Worm (Caenorhabditis elegans) whole organism, L4 larva: Measurements from ENCODE around the gene inx-18.

Experiments
- F37D6.2 ChIP-seq: sonication (generic microtip); optimal IDR thresholded peaks from 2 replicates; lab custom pipeline; 2016; ENCODE audit warnings: mild to moderate bottlenecking, missing genetic modification characterization, missing compliant biosample characterization
- F44E2.7 ChIP-seq: fragments of 200-800 bp; sonication (Bioruptor generic); IDR thresholded peaks from 2 replicates; pipeline ENCODE4 v2.1.2; 2022; ENCODE audit warnings: missing genetic modification characterization, missing compliant biosample characterization
- F49E8.2 ChIP-seq: sonication (generic microtip); optimal IDR thresholded peaks from 2 replicates; lab custom pipeline; 2016; ENCODE audit warnings: missing compliant biosample characterization, mild to moderate bottlenecking, missing genetic modification characterization, borderline replicate concordance
- R02D3.7 ChIP-seq: fragments of 150-350 bp; sonication (generic microtip); optimal IDR thresholded peaks from 3 replicates; lab custom pipeline; 2014; ENCODE audit warnings: missing biosample characterization, missing genetic modification characterization
- T20F7.1 ChIP-seq: fragments of 200-800 bp; sonication (Bioruptor generic); optimal IDR thresholded peaks from 2 replicates; lab custom pipeline; 2018; ENCODE audit warnings: mild to moderate bottlenecking, missing genetic modification characterization, missing compliant biosample characterization
- Y105C5A.15 ChIP-seq: fragments of 200-800 bp; sonication (Bioruptor generic); IDR thresholded peaks from 2 replicates; pipeline ENCODE4 v1.3.6; 2022; ENCODE audit warnings: missing genetic modification characterization, missing compliant biosample characterization
- Y48G9A.11 ChIP-seq: fragments of 200-800 bp; sonication (Bioruptor generic); IDR thresholded peaks from 2 replicates; pipeline ENCODE4 v1.3.6; 2022; ENCODE audit warnings: missing genetic modification reagents, missing genetic modification characterization, missing compliant biosample characterization
- ZK337.2 ChIP-seq: fragments of 200-800 bp; sonication (Bioruptor generic); IDR thresholded peaks from 2 replicates; pipeline ENCODE4 v1.3.6; 2022; ENCODE audit warnings: missing genetic modification reagents, missing genetic modification characterization, missing compliant biosample characterization
- aly-2 ChIP-seq: sonication (generic microtip); optimal IDR thresholded peaks from 2 replicates; lab custom pipeline; 2018; ENCODE audit warnings: missing biosample characterization, missing genetic modification characterization
- arid-1 ChIP-seq: fragments of 200-800 bp; sonication (Bioruptor generic); conservative IDR thresholded peaks from 2 replicates; pipeline ENCODE4 v1.3.6; 2022; ENCODE audit warnings: missing genetic modification reagents, missing genetic modification characterization, missing compliant biosample characterization
- attf-4 ChIP-seq: sonication (generic microtip); optimal IDR thresholded peaks from 3 replicates; lab custom pipeline; 2017; ENCODE audit warnings: missing biosample characterization, missing genetic modification characterization
- ceh-28 ChIP-seq: fragments of 150-350 bp; optimal IDR thresholded peaks from 2 replicates; lab custom pipeline; 2014; ENCODE audit warnings: missing biosample characterization, missing genetic modification reagents, missing genetic modification characterization
- ceh-44 ChIP-seq: fragments of 200-800 bp; sonication (Bioruptor generic); IDR thresholded peaks from 2 replicates; pipeline ENCODE4 v1.3.6; 2022; ENCODE audit warnings: missing genetic modification reagents, missing genetic modification characterization, missing compliant biosample characterization
- ces-1 ChIP-seq: fragments of 150-350 bp; sonication (generic microtip); optimal IDR thresholded peaks from 4 replicates; lab custom pipeline; 2014; ENCODE audit warnings: missing biosample characterization, missing genetic modification reagents, missing genetic modification characterization
- ctbp-1 ChIP-seq: fragments of 200-800 bp; sonication (Bioruptor generic); IDR thresholded peaks from 2 replicates; pipeline ENCODE4 v1.3.6; 2022; ENCODE audit warnings: missing genetic modification reagents, missing genetic modification characterization, missing compliant biosample characterization
- daf-8 ChIP-seq: fragments of 200-800 bp; sonication (Bioruptor generic); IDR thresholded peaks from 2 replicates; pipeline ENCODE4 v1.3.6; 2022; ENCODE audit warnings: missing genetic modification characterization, missing compliant biosample characterization
- dmd-9 ChIP-seq: fragments of 200-800 bp; sonication (Bioruptor generic); IDR thresholded peaks from 2 replicates; pipeline ENCODE4 v1.3.6; 2022; ENCODE audit warnings: missing genetic modification reagents, missing genetic modification characterization, missing compliant biosample characterization
- duxl-1 ChIP-seq: sonication (generic microtip); optimal IDR thresholded peaks from 2 replicates; lab custom pipeline; 2016; ENCODE audit warnings: mild to moderate bottlenecking, missing genetic modification characterization, moderate library complexity, missing compliant biosample characterization; ENCODE audit not compliant: poor library complexity
- egl-27 ChIP-seq: sonication (generic microtip); optimal IDR thresholded peaks from 3 replicates; lab custom pipeline; 2017; ENCODE audit warnings: missing biosample characterization, missing genetic modification reagents, missing genetic modification characterization
- fkh-10 ChIP-seq: fragments of 150-350 bp; optimal IDR thresholded peaks from 2 replicates; lab custom pipeline; 2014; ENCODE audit warnings: missing biosample characterization, missing genetic modification reagents, missing genetic modification characterization
- fos-1 ChIP-seq: fragments of 150-350 bp; optimal IDR thresholded peaks from 2 replicates; lab custom pipeline; 2014; ENCODE audit warnings: missing biosample characterization, missing genetic modification characterization
- hlh-30 ChIP-seq: sonication (generic microtip); optimal IDR thresholded peaks from 2 replicates; lab custom pipeline; 2017; ENCODE audit warnings: antibody characterized with exemption, mild to moderate bottlenecking, missing genetic modification characterization, missing compliant biosample characterization; ENCODE audit not compliant: insufficient read depth
- lin-1 ChIP-seq: fragments of 200-800 bp; sonication (Bioruptor generic); IDR thresholded peaks from 2 replicates; pipeline ENCODE4 v1.3.6; 2022; ENCODE audit warnings: missing genetic modification reagents, missing genetic modification characterization, missing compliant biosample characterization
- lsy-2 ChIP-seq, 2 experiments: fragments of 150-350 bp in 1 of 2; sonication (generic microtip) in 1 of 2; optimal IDR thresholded peaks; 2 replicates each; lab custom pipeline; 2014 to 2017; ENCODE audit warnings: missing biosample characterization in 2 of 2, missing genetic modification characterization in 2 of 2
- madf-9 ChIP-seq: fragments of 200-800 bp; sonication (Bioruptor generic); conservative IDR thresholded peaks from 2 replicates; pipeline ENCODE4 v1.3.6; 2022; ENCODE audit warnings: missing genetic modification reagents, missing genetic modification characterization, missing compliant biosample characterization
- mdt-29 ChIP-seq: fragments of 200-800 bp; sonication (Bioruptor generic); IDR thresholded peaks from 2 replicates; pipeline ENCODE4 v1.3.6; 2022; ENCODE audit warnings: missing genetic modification reagents, missing genetic modification characterization, missing compliant biosample characterization
- mep-1 ChIP-seq: fragments of 150-350 bp; sonication (generic microtip); optimal IDR thresholded peaks from 3 replicates; lab custom pipeline; 2014; ENCODE audit warnings: missing biosample characterization, missing genetic modification characterization
- mxl-2 ChIP-seq: fragments of 200-800 bp; sonication (Bioruptor generic); conservative IDR thresholded peaks from 2 replicates; pipeline ENCODE4 v1.3.6; 2022; ENCODE audit warnings: missing genetic modification reagents, missing genetic modification characterization, missing compliant biosample characterization
- mxl-3 ChIP-seq: fragments of 200-800 bp; sonication (Bioruptor generic); optimal IDR thresholded peaks from 2 replicates; lab custom pipeline; 2018; ENCODE audit warnings: mild to moderate bottlenecking, missing genetic modification characterization, missing compliant biosample characterization
- nhr-102 ChIP-seq: sonication (generic microtip); optimal IDR thresholded peaks from 2 replicates; lab custom pipeline; 2016; ENCODE audit warnings: mild to moderate bottlenecking, missing genetic modification characterization, moderate library complexity, missing compliant biosample characterization
- nhr-111 ChIP-seq: fragments of 200-800 bp; sonication (Bioruptor generic); optimal IDR thresholded peaks from 2 replicates; lab custom pipeline; 2018; ENCODE audit warnings: mild to moderate bottlenecking, missing genetic modification characterization, missing compliant biosample characterization
- nhr-237 ChIP-seq: sonication (generic microtip); optimal IDR thresholded peaks from 2 replicates; lab custom pipeline; 2017; ENCODE audit warnings: missing biosample characterization, missing genetic modification characterization
- nhr-25 ChIP-seq: sonication (generic microtip); optimal IDR thresholded peaks from 2 replicates; lab custom pipeline; 2017; ENCODE audit warnings: missing genetic modification characterization, mild to moderate bottlenecking, missing compliant biosample characterization, antibody characterized with exemption, moderate library complexity, borderline replicate concordance; ENCODE audit not compliant: insufficient read depth
- nhr-28 ChIP-seq: fragments of 150-350 bp; optimal IDR thresholded peaks from 2 replicates; lab custom pipeline; 2014; ENCODE audit warnings: missing biosample characterization, missing genetic modification characterization
- nhr-41 ChIP-seq: fragments of 200-800 bp; sonication (Bioruptor generic); IDR thresholded peaks from 2 replicates; pipeline ENCODE4 v1.3.6; 2022; ENCODE audit warnings: missing genetic modification reagents, missing genetic modification characterization, missing compliant biosample characterization
- nhr-42 ChIP-seq: fragments of 200-800 bp; sonication (Bioruptor generic); IDR thresholded peaks from 2 replicates; pipeline ENCODE4 v1.3.6; 2022; ENCODE audit warnings: missing genetic modification characterization, missing compliant biosample characterization
- nhr-48 ChIP-seq: sonication (generic microtip); optimal IDR thresholded peaks from 2 replicates; lab custom pipeline; 2016; ENCODE audit warnings: mild to moderate bottlenecking, missing genetic modification characterization, missing compliant biosample characterization
- php-3 ChIP-seq: fragments of 200-800 bp; sonication (Bioruptor generic); IDR thresholded peaks from 2 replicates; pipeline ENCODE4 v1.3.6; 2022; ENCODE audit warnings: missing genetic modification reagents, missing genetic modification characterization, missing compliant biosample characterization
- pqm-1 ChIP-seq: sonication (generic microtip); optimal IDR thresholded peaks from 2 replicates; lab custom pipeline; 2017; ENCODE audit warnings: missing biosample characterization, missing genetic modification characterization
- rbr-2 ChIP-seq: sonication (generic microtip); optimal IDR thresholded peaks from 2 replicates; lab custom pipeline; 2016; ENCODE audit warnings: missing genotype, missing genetic modification characterization, missing compliant biosample characterization
- saeg-2 ChIP-seq: fragments of 200-800 bp; sonication (Bioruptor generic); IDR thresholded peaks from 2 replicates; pipeline ENCODE4 v1.3.6; 2022; ENCODE audit warnings: missing genetic modification reagents, missing genetic modification characterization, missing compliant biosample characterization
- sdz-12 ChIP-seq: fragments of 200-800 bp; sonication (Bioruptor generic); optimal IDR thresholded peaks from 2 replicates; lab custom pipeline; 2018; ENCODE audit warnings: mild to moderate bottlenecking, missing genetic modification characterization, missing compliant biosample characterization
- snpc-1.2 ChIP-seq: fragments of 200-800 bp; sonication (Bioruptor generic); IDR thresholded peaks from 2 replicates; pipeline ENCODE4 v1.3.6; 2022; ENCODE audit warnings: missing genetic modification reagents, missing genetic modification characterization, missing compliant biosample characterization
- snpc-4 ChIP-seq: fragments of 150-350 bp; optimal IDR thresholded peaks from 2 replicates; lab custom pipeline; 2014; ENCODE audit warnings: missing biosample characterization, missing genetic modification characterization
- spr-1 ChIP-seq: sonication (generic microtip); optimal IDR thresholded peaks from 2 replicates; lab custom pipeline; 2016; ENCODE audit warnings: mild to moderate bottlenecking, missing genetic modification characterization, missing compliant biosample characterization
- tag-97 ChIP-seq: fragments of 200-800 bp; sonication (Bioruptor generic); IDR thresholded peaks from 2 replicates; pipeline ENCODE4 v1.3.6; 2022; ENCODE audit warnings: missing genetic modification characterization, missing compliant biosample characterization
- unc-130 ChIP-seq: sonication (generic microtip); optimal IDR thresholded peaks from 2 replicates; lab custom pipeline; 2016; ENCODE audit warnings: missing genetic modification reagents, missing genetic modification characterization, missing compliant biosample characterization
- zag-1 ChIP-seq: fragments of 150-350 bp; optimal IDR thresholded peaks from 2 replicates; lab custom pipeline; 2014; ENCODE audit warnings: missing biosample characterization, missing genetic modification characterization
- zfp-2 ChIP-seq: sonication (generic microtip); optimal IDR thresholded peaks from 2 replicates; lab custom pipeline; 2016; ENCODE audit warnings: mild to moderate bottlenecking, missing genetic modification characterization, missing compliant biosample characterization
- zfp-3 ChIP-seq: fragments of 200-800 bp; sonication (Bioruptor generic); conservative IDR thresholded peaks from 2 replicates; pipeline ENCODE4 v1.3.6; 2022; ENCODE audit warnings: missing genetic modification reagents, missing genetic modification characterization, missing compliant biosample characterization
- zip-2 ChIP-seq: fragments of 150-350 bp; optimal IDR thresholded peaks from 2 replicates; lab custom pipeline; 2014; ENCODE audit warnings: missing biosample characterization, missing genetic modification characterization

Gene inx-18

ce11 chrIV:657932-658331 lies 51.8 kb downstream of the inx-18 start (continued):
- TF ChIP-seq mep-1: peak; percentile 66
- no peak for TF ChIP-seq fkh-10 (GFP tag; lab: Kevin White, UChicago)
- TF ChIP-seq nhr-25 (tag; lab: Kevin White, UChicago): no peak
- no peak for TF ChIP-seq nhr-111 (GFP tag; lab: Kevin White, UChicago)
- TF ChIP-seq ces-1: no peak
- no peak for TF ChIP-seq rbr-2 (tag; lab: Kevin White, UChicago)
- TF ChIP-seq ceh-44: no peak
- peak; percentile 70 for TF ChIP-seq duxl-1 (tag; lab: Kevin White, UChicago)
- TF ChIP-seq nhr-102 (tag; lab: Kevin White, UChicago): peak; percentile 34
- no peak for TF ChIP-seq ctbp-1 (GFP tag; lab: Robert Waterston, UW)
- TF ChIP-seq zag-1 (tag; lab: Kevin White, UChicago): no peak
- no peak for TF ChIP-seq nhr-41 (GFP tag; lab: Robert Waterston, UW)
- TF ChIP-seq fos-1: no peak
- TF ChIP-seq snpc-4 (tag; lab: Kevin White, UChicago): peak; percentile 92
- TF ChIP-seq aly-2: no peak
- TF ChIP-seq zfp-2 (tag; lab: Kevin White, UChicago): no peak
- peak; percentile 54 for TF ChIP-seq F49E8.2 (tag; lab: Kevin White, UChicago)
- TF ChIP-seq madf-9 (GFP tag; lab: Robert Waterston, UW): no peak
- TF ChIP-seq pqm-1: no peak
- TF ChIP-seq Y105C5A.15 (GFP tag; lab: Robert Waterston, UW): no peak
- no peak for TF ChIP-seq ceh-28 (tag; lab: Kevin White, UChicago)
- peak; percentile 63; the same call in 1 of the 2 replicates for TF ChIP-seq arid-1 (GFP tag; lab: Robert Waterston, UW)
- no peak for TF ChIP-seq attf-4 (tag; lab: Kevin White, UChicago)
- no peak for TF ChIP-seq mdt-29 (GFP tag; lab: Robert Waterston, UW)
- TF ChIP-seq Y48G9A.11 (GFP tag; lab: Robert Waterston, UW): peak; percentile 68
- TF ChIP-seq nhr-237: no peak
- no peak for TF ChIP-seq dmd-9
- TF ChIP-seq saeg-2 (GFP tag; lab: Robert Waterston, UW): no peak
- no peak for TF ChIP-seq spr-1 (tag; lab: Kevin White, UChicago)
- peak in 1 of 2 experiments; percentile 72 for TF ChIP-seq lsy-2 (tag; optimal IDR thresholded peaks at IDR 0.05; lab: Kevin White, UChicago)
- TF ChIP-seq nhr-48: no peak
- no peak for TF ChIP-seq sdz-12
- peak; percentile 2 for TF ChIP-seq mxl-3 (GFP tag; lab: Kevin White, UChicago)
- TF ChIP-seq zfp-3: no peak
- no peak for TF ChIP-seq F44E2.7 (GFP tag; lab: Robert Waterston, UW)
- TF ChIP-seq T20F7.1 (GFP tag; lab: Kevin White, UChicago): no peak
- TF ChIP-seq hlh-30 (tag; lab: Kevin White, UChicago): peak; percentile 60
- TF ChIP-seq php-3 (GFP tag; lab: Robert Waterston, UW): no peak
- TF ChIP-seq unc-130 (GFP tag; lab: Kevin White, UChicago): no peak
- peak; percentile 50; the same call in 1 of the 2 replicates for TF ChIP-seq nhr-42 (GFP tag; lab: Robert Waterston, UW)
- TF ChIP-seq snpc-1.2 (GFP tag; lab: Robert Waterston, UW): peak; percentile 48; the same call in 1 of the 2 replicates
- no peak for TF ChIP-seq F37D6.2
- no peak for TF ChIP-seq mxl-2 (GFP tag; lab: Robert Waterston, UW)
- no peak for TF ChIP-seq daf-8
- TF ChIP-seq nhr-28 (tag; lab: Kevin White, UChicago): no peak
- peak; percentile 48; the same call in 1 of the 2 replicates for TF ChIP-seq lin-1 (GFP tag; lab: Robert Waterston, UW)
- no peak for TF ChIP-seq zip-2 (tag; lab: Kevin White, UChicago)
- TF ChIP-seq R02D3.7: no peak
- no peak for TF ChIP-seq ZK337.2 (GFP tag; lab: Robert Waterston, UW)
- no peak for TF ChIP-seq egl-27 (tag; lab: Kevin White, UChicago)
- TF ChIP-seq tag-97: no peak
